Worm (Caenorhabditis elegans): Measurements from ENCODE around the gene dhs-22.

dhs-22 gene

ce11 chrV:14421325-14421724 is at the start of gene dhs-22:
TSS of gene dhs-22 (minus strand) at chrV:14421440.
- TF ChIP-seq tbx-8 (GFP tag; optimal IDR thresholded peaks at IDR 0.05) = no peak
- TF ChIP-seq sptf-1 (tag; optimal IDR thresholded peaks at IDR 0.05) = no peak
- TF ChIP-seq mls-2 (tag; optimal IDR thresholded peaks at IDR 0.05) = no peak
- TF ChIP-seq cnd-1 (tag; optimal IDR thresholded peaks at IDR 0.05) = no peak
- no peak for TF ChIP-seq nhr-237 (tag; optimal IDR thresholded peaks at IDR 0.05)
- no peak for TF ChIP-seq snpc-4 (tag; optimal IDR thresholded peaks at IDR 0.05)
- TF ChIP-seq nhr-76 (tag; optimal IDR thresholded peaks at IDR 0.05) = no peak
- no peak for TF ChIP-seq nhr-12 (tag; optimal IDR thresholded peaks at IDR 0.05)
- no peak for TF ChIP-seq ceh-43 (GFP tag; optimal IDR thresholded peaks at IDR 0.05)
- no peak for TF ChIP-seq unc-62 (GFP tag; optimal IDR thresholded peaks at IDR 0.05)
- TF ChIP-seq ztf-11 (tag; optimal IDR thresholded peaks at IDR 0.05) = no peak
- no peak for TF ChIP-seq pha-4 (tag; optimal IDR thresholded peaks at IDR 0.05)
- TF ChIP-seq drap-1 (GFP tag; optimal IDR thresholded peaks at IDR 0.05) = no peak
- no peak for TF ChIP-seq ceh-83 (GFP tag; optimal IDR thresholded peaks at IDR 0.05)
- TF ChIP-seq flh-1 (GFP tag; optimal IDR thresholded peaks at IDR 0.05) = no peak
- TF ChIP-seq elt-1 (tag; optimal IDR thresholded peaks at IDR 0.05; ENCODE audit: borderline replicate concordance, insufficient read depth) = no peak
- no peak for TF ChIP-seq mab-5 (tag; optimal IDR thresholded peaks at IDR 0.05)
- no peak for TF ChIP-seq ham-2 (GFP tag; optimal IDR thresholded peaks at IDR 0.05)

- TF ChIP-seq mls-2 (tag; optimal IDR thresholded peaks at IDR 0.05) (no peak), bed-3 (GFP tag; optimal IDR thresholded peaks at IDR 0.05) (no peak), lsy-2 (tag; optimal IDR thresholded peaks at IDR 0.05) (no peak), ham-2 (GFP tag; optimal IDR thresholded peaks at IDR 0.05) (no peak), lin-32 (GFP tag; optimal IDR thresholded peaks at IDR 0.05) (no peak), M03D4.4 (tag; optimal IDR thresholded peaks at IDR 0.05) (no peak), ztf-11 (tag; optimal IDR thresholded peaks at IDR 0.05) (no peak)
These were observed 47.7 kb upstream of the dhs-22 start, which contains the start of gene clec-57 for ce11 chrV:14468931-14469330. TSS of gene clec-57 (plus strand) at chrV:14469231.

- TF ChIP-seq lin-13 (tag; optimal IDR thresholded peaks at IDR 0.05) (no peak), cnd-1 (tag; optimal IDR thresholded peaks at IDR 0.05) (peak; percentile 64), drap-1 (GFP tag; optimal IDR thresholded peaks at IDR 0.05) (peak; percentile 53), ceh-83 (GFP tag; optimal IDR thresholded peaks at IDR 0.05) (peak; percentile 1)
These were observed 47.1 kb upstream of the dhs-22 start, which contains the start of gene srz-97 for ce11 chrV:14468196-14468874. TSS of gene srz-97 (minus strand) at chrV:14468246.

- TF ChIP-seq unc-120 (tag; optimal IDR thresholded peaks at IDR 0.05; ENCODE audit: poor library complexity, severe bottlenecking) (no peak), ceh-43 (GFP tag; optimal IDR thresholded peaks at IDR 0.05) (no peak), sptf-1 (tag; optimal IDR thresholded peaks at IDR 0.05) (no peak), cnd-1 (tag; optimal IDR thresholded peaks at IDR 0.05) (no peak), lin-32 (GFP tag; optimal IDR thresholded peaks at IDR 0.05) (no peak), hlh-1 (tag; optimal IDR thresholded peaks at IDR 0.05) (no peak), snpc-4 (tag; optimal IDR thresholded peaks at IDR 0.05) (no peak), nhr-76 (tag; optimal IDR thresholded peaks at IDR 0.05) (no peak), lin-13 (tag; optimal IDR thresholded peaks at IDR 0.05) (no peak), sem-2 (GFP tag; optimal IDR thresholded peaks at IDR 0.05) (no peak), unc-62 (GFP tag; optimal IDR thresholded peaks at IDR 0.05) (no peak), ceh-83 (GFP tag; optimal IDR thresholded peaks at IDR 0.05) (no peak), elt-3 (tag; optimal IDR thresholded peaks at IDR 0.05) (no peak), ces-1 (GFP tag; optimal IDR thresholded peaks at IDR 0.05) (no peak), nhr-237 (tag; optimal IDR thresholded peaks at IDR 0.05) (no peak)
These were observed 43.1 kb upstream of the dhs-22 start, which contains the start of gene F08H9.4 for ce11 chrV:14464368-14464767. TSS of gene F08H9.4 (minus strand) at chrV:14464428.

ce11 chrV:14463087-14463486 is 41.8 kb upstream of the dhs-22 start, which contains the start of gene F08H9.3:
TSS of gene F08H9.3 (minus strand) at chrV:14463338.
- TF ChIP-seq cnd-1 (tag; optimal IDR thresholded peaks at IDR 0.05) (peak; percentile 7), drap-1 (GFP tag; optimal IDR thresholded peaks at IDR 0.05) (peak; percentile 14)

- TF ChIP-seq ces-1 (GFP tag; optimal IDR thresholded peaks at IDR 0.05) = no peak
- TF ChIP-seq flh-1 (GFP tag; optimal IDR thresholded peaks at IDR 0.05) = no peak
- no peak for TF ChIP-seq bed-3 (GFP tag; optimal IDR thresholded peaks at IDR 0.05)
- TF ChIP-seq lin-32 (GFP tag; optimal IDR thresholded peaks at IDR 0.05) = no peak
- no peak for TF ChIP-seq cnd-1 (tag; optimal IDR thresholded peaks at IDR 0.05)
- no peak for TF ChIP-seq blmp-1 (tag; optimal IDR thresholded peaks at IDR 0.05)
- no peak for TF ChIP-seq nhr-237 (tag; optimal IDR thresholded peaks at IDR 0.05)
- no peak for TF ChIP-seq zip-8 (tag; optimal IDR thresholded peaks at IDR 0.05)
- TF ChIP-seq ceh-39 (tag; optimal IDR thresholded peaks at IDR 0.05) = no peak
- no peak for TF ChIP-seq lsy-2 (tag; optimal IDR thresholded peaks at IDR 0.05)
- TF ChIP-seq tbx-8 (GFP tag; optimal IDR thresholded peaks at IDR 0.05) = no peak
- no peak for TF ChIP-seq drap-1 (GFP tag; optimal IDR thresholded peaks at IDR 0.05)
- no peak for TF ChIP-seq elt-3 (tag; optimal IDR thresholded peaks at IDR 0.05)
- no peak for TF ChIP-seq pha-4 (tag; optimal IDR thresholded peaks at IDR 0.05)
- no peak for TF ChIP-seq ham-2 (GFP tag; optimal IDR thresholded peaks at IDR 0.05)
- TF ChIP-seq nhr-2 (tag; optimal IDR thresholded peaks at IDR 0.05) = no peak
These were observed 41.4 kb upstream of the dhs-22 start for ce11 chrV:14462653-14463052.
